Worm (Caenorhabditis elegans): ENCODE results near the gene unc-5.

Gene unc-5

ce11 chrIV:5548843-5549242, 20.7 kb upstream of the unc-5 start:
- TF ChIP-seq unc-3 (GFP tag; conservative IDR thresholded peaks at IDR 0.05) (no peak), unc-3 (tag; optimal IDR thresholded peaks at IDR 0.05) (no peak), ceh-30 (tag; optimal IDR thresholded peaks at IDR 0.05) (no peak), fkh-6 (tag; optimal IDR thresholded peaks at IDR 0.05) (no peak), tbx-2 (tag; optimal IDR thresholded peaks at IDR 0.05) (peak; percentile 23), ceh-24 (tag; optimal IDR thresholded peaks at IDR 0.05) (no peak), pat-9 (tag; optimal IDR thresholded peaks at IDR 0.05) (no peak), ets-4 (tag; optimal IDR thresholded peaks at IDR 0.05) (peak; percentile 34), hlh-15 (tag; optimal IDR thresholded peaks at IDR 0.05) (no peak), odd-2 (tag; optimal IDR thresholded peaks at IDR 0.05) (no peak), ttx-3 (tag; optimal IDR thresholded peaks at IDR 0.05) (no peak), ceh-31 (tag; optimal IDR thresholded peaks at IDR 0.05) (peak; percentile 65), C08G9.2 (tag; optimal IDR thresholded peaks at IDR 0.05) (peak; percentile 43)

DNA sequence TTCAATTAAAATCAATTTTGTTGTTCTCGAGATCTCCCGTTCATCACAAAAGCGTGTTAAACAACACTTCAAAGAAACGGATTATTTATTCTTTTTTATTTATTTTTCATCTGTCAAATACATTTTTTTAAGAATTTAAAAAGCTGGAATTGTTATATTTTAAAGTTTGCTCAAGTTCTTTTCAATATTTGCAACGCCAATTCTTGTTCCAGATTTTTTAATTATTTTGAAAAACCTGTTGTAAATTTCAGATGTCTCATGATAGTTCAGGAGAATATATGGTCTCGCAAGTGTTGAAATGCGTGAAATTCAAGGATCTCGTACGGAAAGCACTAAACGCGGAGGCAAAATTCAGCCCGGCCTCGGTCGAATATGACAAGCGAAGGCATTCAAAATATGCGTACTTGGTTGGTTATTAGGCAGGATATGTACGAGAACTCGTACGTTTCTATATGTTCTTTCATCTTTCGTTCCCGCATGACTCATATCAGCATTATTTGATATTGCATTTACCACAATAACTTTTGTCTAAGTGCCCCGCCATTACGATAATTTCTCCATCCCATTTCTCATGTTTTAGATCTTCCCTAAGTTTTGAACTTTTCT, 16.6 kb upstream of the unc-5 start, which contains the start of gene cec-6:
Gene cec-6 (plus strand): TSS at position 252 of the 606 bp plus-strand sequence.
- TF ChIP-seq pha-4 (tag; optimal IDR thresholded peaks at IDR 0.05) (no peak), ceh-2 (tag; optimal IDR thresholded peaks at IDR 0.05) (no peak), npax-4 (tag; optimal IDR thresholded peaks at IDR 0.05) (no peak), ceh-19 (GFP tag; optimal IDR thresholded peaks at IDR 0.05) (no peak), rnt-1 (tag; optimal IDR thresholded peaks at IDR 0.05) (no peak), ref-2 (tag; optimal IDR thresholded peaks at IDR 0.05) (no peak), hlh-8 (tag; optimal IDR thresholded peaks at IDR 0.05) (no peak), pat-9 (tag; optimal IDR thresholded peaks at IDR 0.05) (no peak), hlh-13 (GFP tag; optimal IDR thresholded peaks at IDR 0.05) (no peak), elt-4 (tag; optimal IDR thresholded peaks at IDR 0.05) (no peak), hlh-15 (tag; optimal IDR thresholded peaks at IDR 0.05) (no peak), sox-2 (GFP tag; IDR thresholded peaks at IDR 0.05) (no peak), pag-3 (tag; optimal IDR thresholded peaks at IDR 0.05; ENCODE audit: borderline replicate concordance) (no peak), ceh-30 (tag; optimal IDR thresholded peaks at IDR 0.05) (no peak), pha-2 (tag; optimal IDR thresholded peaks at IDR 0.05) (no peak), ztf-16 (tag; optimal IDR thresholded peaks at IDR 0.05) (no peak), pros-1 (tag; optimal IDR thresholded peaks at IDR 0.05) (no peak), sdc-2 (tag; optimal IDR thresholded peaks at IDR 0.05) (no peak)

- TF ChIP-seq ceh-2 (tag; optimal IDR thresholded peaks at IDR 0.05), result no peak
- TF ChIP-seq unc-3 (GFP tag; conservative IDR thresholded peaks at IDR 0.05), result no peak
- no peak for TF ChIP-seq unc-3 (tag; optimal IDR thresholded peaks at IDR 0.05)
- no peak for TF ChIP-seq lin-11 (tag; optimal IDR thresholded peaks at IDR 0.05)
- no peak for TF ChIP-seq ref-2 (tag; optimal IDR thresholded peaks at IDR 0.05)
- no peak for TF ChIP-seq tbx-2 (tag; optimal IDR thresholded peaks at IDR 0.05)
- no peak for TF ChIP-seq ceh-22 (tag; optimal IDR thresholded peaks at IDR 0.05)
- TF ChIP-seq che-1 (tag; optimal IDR thresholded peaks at IDR 0.05), result no peak
- no peak for TF ChIP-seq unc-55 (GFP tag; optimal IDR thresholded peaks at IDR 0.05)
- TF ChIP-seq ceh-31 (tag; optimal IDR thresholded peaks at IDR 0.05), result no peak
- no peak for TF ChIP-seq fax-1 (tag; optimal IDR thresholded peaks at IDR 0.05)
- TF ChIP-seq Y22D7AL.16 (tag; optimal IDR thresholded peaks at IDR 0.05), result no peak
- TF ChIP-seq eyg-1 (tag; optimal IDR thresholded peaks at IDR 0.05), result no peak
- no peak for TF ChIP-seq T23F11.4 (GFP tag; optimal IDR thresholded peaks at IDR 0.05)
- no peak for TF ChIP-seq lim-6 (tag; optimal IDR thresholded peaks at IDR 0.05)
- TF ChIP-seq odd-2 (tag; optimal IDR thresholded peaks at IDR 0.05), result no peak
- no peak for TF ChIP-seq nhr-11 (tag; optimal IDR thresholded peaks at IDR 0.05)
- no peak for TF ChIP-seq pha-4 (tag; optimal IDR thresholded peaks at IDR 0.05)
- TF ChIP-seq hlh-13 (GFP tag; optimal IDR thresholded peaks at IDR 0.05), result no peak
- TF ChIP-seq nfya-1 (tag; optimal IDR thresholded peaks at IDR 0.05), result no peak
These were observed 13.1 kb upstream of the unc-5 start, which contains the start of gene tebp-2 for ce11 chrIV:5541285-5541684. tebp-2 (plus strand) TSS chrIV:5541627.

All from whole organism, late embryonic.